Worm (Caenorhabditis elegans) whole organism, late embryonic: ENCODE data around the gene exos-8.

Source experiments
- F13H6.1 ChIP-seq: sonication (generic microtip); optimal IDR thresholded peaks from 2 replicates; lab custom pipeline; 2016; ENCODE audit warnings: missing genetic modification characterization, missing compliant biosample characterization
- Y22D7AL.16 ChIP-seq: sonication (generic microtip); optimal IDR thresholded peaks from 2 replicates; lab custom pipeline; 2016; ENCODE audit warnings: missing genetic modification characterization, missing compliant biosample characterization
- ahr-1 ChIP-seq: sonication (generic microtip); optimal IDR thresholded peaks from 2 replicates; lab custom pipeline; 2016; ENCODE audit warnings: missing genetic modification characterization, missing compliant biosample characterization
- ama-1 ChIP-seq: fragments of 150-350 bp; optimal IDR thresholded peaks from 2 replicates; lab custom pipeline; 2014
- ceh-2 ChIP-seq: sonication (generic microtip); optimal IDR thresholded peaks from 2 replicates; lab custom pipeline; 2016; ENCODE audit warnings: missing genotype, missing genetic modification characterization, missing compliant biosample characterization
- ceh-9 ChIP-seq: sonication (generic microtip); optimal IDR thresholded peaks from 2 replicates; lab custom pipeline; 2016; ENCODE audit warnings: mild to moderate bottlenecking, missing genetic modification characterization, inconsistent platforms, missing compliant biosample characterization
- fkh-10 ChIP-seq: fragments of 150-350 bp; optimal IDR thresholded peaks from 2 replicates; lab custom pipeline; 2014; ENCODE audit warnings: missing biosample characterization, missing genetic modification reagents, missing genetic modification characterization
- hlh-13 ChIP-seq: fragments of 200-800 bp; sonication (Bioruptor generic); optimal IDR thresholded peaks from 2 replicates; lab custom pipeline; 2018; ENCODE audit warnings: mild to moderate bottlenecking, missing genetic modification characterization, missing compliant biosample characterization
- pha-2 ChIP-seq: sonication (generic microtip); optimal IDR thresholded peaks from 2 replicates; lab custom pipeline; 2017; ENCODE audit warnings: mild to moderate bottlenecking, missing genetic modification characterization, missing compliant biosample characterization
- pha-4 ChIP-seq: fragments of 150-350 bp; optimal IDR thresholded peaks from 2 replicates; lab custom pipeline; 2018; ENCODE audit warnings: missing biosample characterization, missing genetic modification reagents, missing genetic modification characterization
- pros-1 ChIP-seq: fragments of 150-350 bp; optimal IDR thresholded peaks from 2 replicates; lab custom pipeline; 2014; ENCODE audit warnings: missing biosample characterization, missing genetic modification reagents, missing genetic modification characterization
- sdc-2 ChIP-seq: sonication (generic microtip); optimal IDR thresholded peaks from 2 replicates; lab custom pipeline; 2016; ENCODE audit warnings: missing genotype, missing genetic modification characterization, missing compliant biosample characterization

ce11 chrII:6752850-6753249 lies 11.4 kb downstream of the exos-8 start, which contains the start of gene F41G3.21:
- TF ChIP-seq ceh-9 (tag; lab: Kevin White, UChicago) = no peak
- no peak for TF ChIP-seq ama-1 (lab: Kevin White, UChicago)
- no peak for TF ChIP-seq F13H6.1 (tag; lab: Kevin White, UChicago)
- no peak for TF ChIP-seq pros-1
- no peak for TF ChIP-seq pha-2 (tag; lab: Kevin White, UChicago)
- TF ChIP-seq fkh-10 (GFP tag; lab: Kevin White, UChicago) = no peak
- no peak for TF ChIP-seq ahr-1 (tag; lab: Kevin White, UChicago)
- TF ChIP-seq hlh-13 = no peak
- no peak for TF ChIP-seq pha-4 (tag; lab: Kevin White, UChicago)
- no peak for TF ChIP-seq Y22D7AL.16 (tag; lab: Kevin White, UChicago)
- TF ChIP-seq sdc-2 (tag; lab: Kevin White, UChicago) = no peak
- TF ChIP-seq ceh-2 (tag; lab: Kevin White, UChicago) = no peak
